Worm (Caenorhabditis elegans): ENCODE results near the gene R57.2.
"Not testable (repeated sequence)": the region's sequence is repeated elsewhere in the genome, so short reads cannot be mapped to it uniquely, and the experiment has no call there.

Gene R57.2

ce11 chrX:296934-297333, at the start of gene R57.2:
Gene R57.2 (plus strand): TSS chrX:297234.
- TF ChIP-seq klf-2 (GFP tag; conservative IDR thresholded peaks at IDR 0.05) (no peak), cog-1 (tag; optimal IDR thresholded peaks at IDR 0.05) (no peak), ztf-23 (GFP tag; IDR thresholded peaks at IDR 0.05) (no peak), med-1 (GFP tag; optimal IDR thresholded peaks at IDR 0.05; ENCODE audit: insufficient read depth) (no peak), tab-1 (GFP tag; IDR thresholded peaks at IDR 0.05) (no peak), ref-1 (GFP tag; conservative IDR thresholded peaks at IDR 0.05) (no peak), flt-1 (GFP tag; IDR thresholded peaks at IDR 0.05) (no peak)

ce11 chrX:271509-271908, 25.5 kb upstream of the R57.2 start:
- TF ChIP-seq ztf-29 (GFP tag; IDR thresholded peaks at IDR 0.05) (no peak), ztf-23 (GFP tag; IDR thresholded peaks at IDR 0.05) (no peak), T22C8.4 (GFP tag; IDR thresholded peaks at IDR 0.05) (peak; percentile 80)

- TF ChIP-seq ztf-23, tab-1, flt-1 (GFP tag; IDR thresholded peaks at IDR 0.05): not testable (repeated sequence)
Observed at ce11 chrX:273912-274311, 23.1 kb upstream of the R57.2 start, which contains the start of gene Y108F1.5. Gene Y108F1.5 (minus strand): TSS chrX:274012.

ce11 chrX:286116-286515, 10.9 kb upstream of the R57.2 start, which contains the start of gene Y47C4A.1:
Gene Y47C4A.1 (minus strand): TSS chrX:286216.
- not testable (repeated sequence) for TF ChIP-seq tab-1 (GFP tag; IDR thresholded peaks at IDR 0.05); med-1 (GFP tag; optimal IDR thresholded peaks at IDR 0.05; ENCODE audit: insufficient read depth); klf-2 (GFP tag; conservative IDR thresholded peaks at IDR 0.05)

- TF ChIP-seq ztf-29 (GFP tag; IDR thresholded peaks at IDR 0.05), result no peak
- TF ChIP-seq T22C8.4 (GFP tag; IDR thresholded peaks at IDR 0.05), result no peak
- TF ChIP-seq flt-1 (GFP tag; IDR thresholded peaks at IDR 0.05), result no peak
- no peak for TF ChIP-seq klf-2 (GFP tag; conservative IDR thresholded peaks at IDR 0.05)
- TF ChIP-seq med-1 (GFP tag; optimal IDR thresholded peaks at IDR 0.05; ENCODE audit: insufficient read depth), result no peak
- TF ChIP-seq cog-1 (tag; optimal IDR thresholded peaks at IDR 0.05), result no peak
- no peak for TF ChIP-seq ztf-23 (GFP tag; IDR thresholded peaks at IDR 0.05)
- no peak for TF ChIP-seq tab-1 (GFP tag; IDR thresholded peaks at IDR 0.05)
- no peak for TF ChIP-seq ref-1 (GFP tag; conservative IDR thresholded peaks at IDR 0.05)
Observed at ce11 chrX:295726-296125, 1.3 kb upstream of the R57.2 start.

ce11 chrX:299090-299489, 2.1 kb downstream of the R57.2 start:
- no peak for TF ChIP-seq med-1 (GFP tag; optimal IDR thresholded peaks at IDR 0.05; ENCODE audit: insufficient read depth)
- no peak for TF ChIP-seq tab-1 (GFP tag; IDR thresholded peaks at IDR 0.05)
- no peak for TF ChIP-seq T22C8.4 (GFP tag; IDR thresholded peaks at IDR 0.05)
- TF ChIP-seq ref-1 (GFP tag; conservative IDR thresholded peaks at IDR 0.05), result no peak
- TF ChIP-seq klf-2 (GFP tag; conservative IDR thresholded peaks at IDR 0.05), result no peak
- no peak for TF ChIP-seq flt-1 (GFP tag; IDR thresholded peaks at IDR 0.05)
- no peak for TF ChIP-seq ztf-29 (GFP tag; IDR thresholded peaks at IDR 0.05)
- no peak for TF ChIP-seq cog-1 (tag; optimal IDR thresholded peaks at IDR 0.05)
- TF ChIP-seq ztf-23 (GFP tag; IDR thresholded peaks at IDR 0.05), result no peak

ce11 chrX:300250-300649, 3.2 kb downstream of the R57.2 start:
- TF ChIP-seq med-1 (GFP tag; optimal IDR thresholded peaks at IDR 0.05; ENCODE audit: insufficient read depth) (no peak), flt-1 (GFP tag; IDR thresholded peaks at IDR 0.05) (no peak), cog-1 (tag; optimal IDR thresholded peaks at IDR 0.05) (no peak), tab-1 (GFP tag; IDR thresholded peaks at IDR 0.05) (no peak), klf-2 (GFP tag; conservative IDR thresholded peaks at IDR 0.05) (no peak), ztf-29 (GFP tag; IDR thresholded peaks at IDR 0.05) (no peak), ztf-23 (GFP tag; IDR thresholded peaks at IDR 0.05) (no peak), T22C8.4 (GFP tag; IDR thresholded peaks at IDR 0.05) (no peak), ref-1 (GFP tag; conservative IDR thresholded peaks at IDR 0.05) (no peak)

- TF ChIP-seq ztf-23 (GFP tag; IDR thresholded peaks at IDR 0.05), result no peak
Observed at ce11 chrX:301530-301929, 4.5 kb downstream of the R57.2 start, which contains the start of gene gcp-2.1. Gene gcp-2.1 (plus strand): TSS chrX:301830.

- no peak for TF ChIP-seq T22C8.4 (GFP tag; IDR thresholded peaks at IDR 0.05)
- no peak for TF ChIP-seq ref-1 (GFP tag; conservative IDR thresholded peaks at IDR 0.05)
- TF ChIP-seq ztf-23 (GFP tag; IDR thresholded peaks at IDR 0.05), result no peak
- no peak for TF ChIP-seq cog-1 (tag; optimal IDR thresholded peaks at IDR 0.05)
- TF ChIP-seq tab-1 (GFP tag; IDR thresholded peaks at IDR 0.05), result no peak
- TF ChIP-seq ztf-29 (GFP tag; IDR thresholded peaks at IDR 0.05), result no peak
- no peak for TF ChIP-seq flt-1 (GFP tag; IDR thresholded peaks at IDR 0.05)
- TF ChIP-seq med-1 (GFP tag; optimal IDR thresholded peaks at IDR 0.05; ENCODE audit: insufficient read depth), result no peak
- no peak for TF ChIP-seq klf-2 (GFP tag; conservative IDR thresholded peaks at IDR 0.05)
Observed at ce11 chrX:305057-305456, 8.0 kb downstream of the R57.2 start.

- TF ChIP-seq cog-1 (tag; optimal IDR thresholded peaks at IDR 0.05), result no peak
- no peak for TF ChIP-seq klf-2 (GFP tag; conservative IDR thresholded peaks at IDR 0.05)
- no peak for TF ChIP-seq ztf-23 (GFP tag; IDR thresholded peaks at IDR 0.05)
Observed at ce11 chrX:309076-309475, 12.0 kb downstream of the R57.2 start.

ce11 chrX:311211-311610, 14.2 kb downstream of the R57.2 start, which contains the start of gene nlp-64:
Gene nlp-64 (minus strand): TSS chrX:311311.
- TF ChIP-seq flt-1 (GFP tag; IDR thresholded peaks at IDR 0.05) (no peak), ztf-23 (GFP tag; IDR thresholded peaks at IDR 0.05) (no peak), klf-2 (GFP tag; conservative IDR thresholded peaks at IDR 0.05) (no peak), T22C8.4 (GFP tag; IDR thresholded peaks at IDR 0.05) (no peak), ztf-29 (GFP tag; IDR thresholded peaks at IDR 0.05) (no peak), med-1 (GFP tag; optimal IDR thresholded peaks at IDR 0.05; ENCODE audit: insufficient read depth) (no peak)

Measured in whole organism, midembryonic.